Worm (Caenorhabditis elegans) whole organism, L2 larva: Measurements from ENCODE around the gene prx-1.

ENCODE experiments used
- C34F6.9 ChIP-seq: fragments of 150-350 bp; optimal IDR thresholded peaks from 2 replicates; lab custom pipeline; 2014; ENCODE audit warnings: missing biosample characterization, missing genetic modification characterization
- F13H6.1 ChIP-seq: sonication (generic microtip); optimal IDR thresholded peaks from 2 replicates; lab custom pipeline; 2016; ENCODE audit warnings: missing genetic modification characterization, missing compliant biosample characterization
- R02D3.7 ChIP-seq: fragments of 150-350 bp; optimal IDR thresholded peaks from 2 replicates; lab custom pipeline; 2014; ENCODE audit warnings: missing biosample characterization, missing genetic modification characterization
- Y55F3AM.14 ChIP-seq: fragments of 200-800 bp; sonication (Bioruptor generic); optimal IDR thresholded peaks from 2 replicates; lab custom pipeline; 2018; ENCODE audit warnings: mild to moderate bottlenecking, missing genetic modification characterization, missing compliant biosample characterization
- ZK546.5 ChIP-seq: sonication (generic microtip); optimal IDR thresholded peaks from 2 replicates; lab custom pipeline; 2017; ENCODE audit warnings: missing biosample characterization, missing genetic modification characterization
- alr-1 ChIP-seq: fragments of 150-350 bp; optimal IDR thresholded peaks from 2 replicates; lab custom pipeline; 2014; ENCODE audit warnings: missing biosample characterization, missing genetic modification characterization
- aly-2 ChIP-seq: fragments of 150-350 bp; optimal IDR thresholded peaks from 2 replicates; lab custom pipeline; 2014; ENCODE audit warnings: missing biosample characterization, missing genetic modification characterization
- ama-1 ChIP-seq: fragments of 150-350 bp; optimal IDR thresholded peaks from 2 replicates; lab custom pipeline; 2018; ENCODE audit warnings: inconsistent platforms
- blmp-1 ChIP-seq: sonication (generic microtip); optimal IDR thresholded peaks from 2 replicates; lab custom pipeline; 2017; ENCODE audit warnings: missing genetic modification characterization, mild to moderate bottlenecking, missing compliant biosample characterization, antibody characterized with exemption, moderate library complexity; ENCODE audit not compliant: insufficient read depth
- ceh-16 ChIP-seq: fragments of 150-350 bp; optimal IDR thresholded peaks from 2 replicates; lab custom pipeline; 2014; ENCODE audit warnings: missing biosample characterization, missing genetic modification characterization
- ceh-82 ChIP-seq: fragments of 150-350 bp; optimal IDR thresholded peaks from 2 replicates; lab custom pipeline; 2014; ENCODE audit warnings: missing biosample characterization, missing genetic modification characterization
- crh-2 ChIP-seq: sonication (generic microtip); optimal IDR thresholded peaks from 2 replicates; lab custom pipeline; 2017; ENCODE audit warnings: missing biosample characterization, missing genetic modification characterization
- dmd-4 ChIP-seq: sonication (generic microtip); optimal IDR thresholded peaks from 2 replicates; lab custom pipeline; 2017; ENCODE audit warnings: missing biosample characterization, missing genetic modification characterization
- egl-27 ChIP-seq: sonication (generic microtip); optimal IDR thresholded peaks from 3 replicates; lab custom pipeline; 2017; ENCODE audit warnings: missing biosample characterization, missing genetic modification reagents, missing genetic modification characterization
- elt-1 ChIP-seq: fragments of 150-350 bp; optimal IDR thresholded peaks from 2 replicates; lab custom pipeline; 2014; ENCODE audit warnings: missing biosample characterization, missing genetic modification characterization
- elt-3 ChIP-seq: sonication (generic microtip); optimal IDR thresholded peaks from 2 replicates; lab custom pipeline; 2017; ENCODE audit warnings: missing biosample characterization, missing genetic modification characterization
- fos-1 ChIP-seq: fragments of 150-350 bp; optimal IDR thresholded peaks from 2 replicates; lab custom pipeline; 2014; ENCODE audit warnings: missing biosample characterization, missing genetic modification characterization
- gmeb-1 ChIP-seq: fragments of 150-350 bp; optimal IDR thresholded peaks from 2 replicates; lab custom pipeline; 2014; ENCODE audit warnings: missing biosample characterization, missing genetic modification characterization
- lin-11 ChIP-seq: fragments of 150-350 bp; sonication (generic microtip); optimal IDR thresholded peaks from 2 replicates; lab custom pipeline; 2014; ENCODE audit warnings: missing biosample characterization, missing genetic modification characterization, inconsistent platforms, mixed read lengths
- lin-13 ChIP-seq: fragments of 150-350 bp; optimal IDR thresholded peaks from 2 replicates; lab custom pipeline; 2014; ENCODE audit warnings: missing biosample characterization, missing genetic modification reagents, missing genetic modification characterization
- lin-39 ChIP-seq: fragments of 150-350 bp; optimal IDR thresholded peaks from 2 replicates; lab custom pipeline; 2014; ENCODE audit warnings: missing biosample characterization, missing genetic modification reagents, missing genetic modification characterization
- lsy-2 ChIP-seq, 2 experiments: fragments of 150-350 bp in 1 of 2; sonication (generic microtip) in 1 of 2; optimal IDR thresholded peaks; 2 replicates each; lab custom pipeline; 2014 to 2017; ENCODE audit warnings: missing biosample characterization in 2 of 2, missing genetic modification characterization in 2 of 2
- mab-5 ChIP-seq: fragments of 150-350 bp; optimal IDR thresholded peaks from 2 replicates; lab custom pipeline; 2014; ENCODE audit warnings: missing biosample characterization, missing genetic modification characterization
- mbf-1 ChIP-seq: sonication (generic microtip); optimal IDR thresholded peaks from 2 replicates; lab custom pipeline; 2017; ENCODE audit warnings: missing biosample characterization, missing genetic modification characterization
- mdl-1 ChIP-seq, 2 experiments: fragments of 150-350 bp in 1 of 2; sonication (generic microtip) in 1 of 2; optimal IDR thresholded peaks; 2 replicates each; lab custom pipeline; 2017; ENCODE audit warnings: missing biosample characterization in 2 of 2, missing genetic modification characterization in 2 of 2
- nhr-10 ChIP-seq: sonication (generic microtip); optimal IDR thresholded peaks from 2 replicates; lab custom pipeline; 2017; ENCODE audit warnings: missing biosample characterization, missing genetic modification characterization
- nhr-11 ChIP-seq: fragments of 150-350 bp; optimal IDR thresholded peaks from 2 replicates; lab custom pipeline; 2014; ENCODE audit warnings: missing biosample characterization, missing genetic modification characterization
- nhr-12 ChIP-seq: fragments of 150-350 bp; optimal IDR thresholded peaks from 2 replicates; lab custom pipeline; 2014; ENCODE audit warnings: missing biosample characterization, missing genetic modification characterization
- nhr-129 ChIP-seq: fragments of 150-350 bp; optimal IDR thresholded peaks from 2 replicates; lab custom pipeline; 2014; ENCODE audit warnings: missing biosample characterization, missing genetic modification characterization
- nhr-21 ChIP-seq: fragments of 150-350 bp; optimal IDR thresholded peaks from 2 replicates; lab custom pipeline; 2014; ENCODE audit warnings: missing biosample characterization, missing genetic modification characterization
- nhr-23 ChIP-seq: fragments of 150-350 bp; optimal IDR thresholded peaks from 2 replicates; lab custom pipeline; 2014; ENCODE audit warnings: missing biosample characterization, missing genetic modification reagents, missing genetic modification characterization
- nhr-237 ChIP-seq: fragments of 150-350 bp; optimal IDR thresholded peaks from 2 replicates; lab custom pipeline; 2014; ENCODE audit warnings: missing biosample characterization, missing genetic modification characterization
- nhr-25 ChIP-seq: fragments of 150-350 bp; sonication (generic microtip); optimal IDR thresholded peaks from 3 replicates; lab custom pipeline; 2014; ENCODE audit warnings: missing biosample characterization, missing genetic modification characterization
- nhr-6 ChIP-seq: fragments of 150-350 bp; optimal IDR thresholded peaks from 2 replicates; lab custom pipeline; 2014; ENCODE audit warnings: missing biosample characterization, missing genetic modification characterization
- nhr-77 ChIP-seq: fragments of 150-350 bp; optimal IDR thresholded peaks from 2 replicates; lab custom pipeline; 2014; ENCODE audit warnings: missing biosample characterization, missing genetic modification characterization
- peb-1 ChIP-seq: fragments of 150-350 bp; optimal IDR thresholded peaks from 2 replicates; lab custom pipeline; 2014; ENCODE audit warnings: missing biosample characterization, missing genetic modification characterization
- sem-4 ChIP-seq: fragments of 150-350 bp; optimal IDR thresholded peaks from 2 replicates; lab custom pipeline; 2014; ENCODE audit warnings: missing biosample characterization, missing genetic modification reagents, missing genetic modification characterization
- skn-1 ChIP-seq: sonication (generic microtip); optimal IDR thresholded peaks from 2 replicates; lab custom pipeline; 2017; ENCODE audit warnings: missing biosample characterization, missing genetic modification characterization
- sma-3 ChIP-seq: sonication (generic microtip); optimal IDR thresholded peaks from 2 replicates; lab custom pipeline; 2016; ENCODE audit warnings: missing genetic modification reagents, missing genetic modification characterization, missing compliant biosample characterization
- sma-9 ChIP-seq, 2 experiments: fragments of 150-350 bp in 1 of 2; sonication (generic microtip) in 1 of 2; optimal IDR thresholded peaks; 2 replicates each; lab custom pipeline; 2014 to 2016; ENCODE audit warnings: missing genetic modification characterization in 2 of 2, mild to moderate bottlenecking in 1 of 2, missing biosample characterization in 1 of 2, missing compliant biosample characterization in 1 of 2, missing genetic modification reagents in 1 of 2, moderate library complexity in 1 of 2
- snpc-4 ChIP-seq: fragments of 150-350 bp; optimal IDR thresholded peaks from 2 replicates; lab custom pipeline; 2014; ENCODE audit warnings: missing biosample characterization, missing genetic modification characterization
- unc-39 ChIP-seq: fragments of 150-350 bp; optimal IDR thresholded peaks from 2 replicates; lab custom pipeline; 2014; ENCODE audit warnings: missing biosample characterization, missing genetic modification characterization
- unc-55 ChIP-seq: fragments of 150-350 bp; sonication (generic microtip); optimal IDR thresholded peaks from 3 replicates; lab custom pipeline; 2014; ENCODE audit warnings: missing biosample characterization, missing genetic modification reagents, missing genetic modification characterization
- unc-62 ChIP-seq: fragments of 150-350 bp; optimal IDR thresholded peaks from 2 replicates; lab custom pipeline; 2014; ENCODE audit warnings: missing biosample characterization, missing genetic modification reagents, missing genetic modification characterization
- zag-1 ChIP-seq: fragments of 150-350 bp; optimal IDR thresholded peaks from 2 replicates; lab custom pipeline; 2014; ENCODE audit warnings: missing biosample characterization, missing genetic modification characterization
- ztf-1 ChIP-seq: fragments of 200-800 bp; sonication (Bioruptor generic); conservative IDR thresholded peaks from 2 replicates; pipeline ENCODE4 v1.3.6; 2022; ENCODE audit warnings: missing genetic modification characterization, missing compliant biosample characterization
- ztf-11 ChIP-seq: sonication (generic microtip); optimal IDR thresholded peaks from 2 replicates; lab custom pipeline; 2017; ENCODE audit warnings: missing biosample characterization, missing genetic modification characterization
- ztf-4 ChIP-seq: fragments of 150-350 bp; optimal IDR thresholded peaks from 2 replicates; lab custom pipeline; 2014; ENCODE audit warnings: missing biosample characterization, missing genetic modification characterization

Gene prx-1

ce11 chrX:14296559-14296958 lies 17.2 kb upstream of the prx-1 start, which contains the start of gene madd-3:
Gene madd-3 (minus strand): TSS chrX:14296659.
- no peak for TF ChIP-seq nhr-12 (tag; lab: Kevin White, UChicago)
- no peak for TF ChIP-seq elt-3 (tag; lab: Kevin White, UChicago)
- TF ChIP-seq alr-1 (tag; lab: Kevin White, UChicago): no peak
- no peak for TF ChIP-seq unc-39
- no peak for TF ChIP-seq F13H6.1 (tag; lab: Kevin White, UChicago)
- TF ChIP-seq ztf-1 (GFP tag; lab: Robert Waterston, UW): no peak
- TF ChIP-seq mab-5 (tag; lab: Kevin White, UChicago): no peak

- TF ChIP-seq zag-1 (tag; lab: Kevin White, UChicago): peak; percentile 46
- TF ChIP-seq ztf-1 (GFP tag; lab: Robert Waterston, UW): no peak
- no peak for TF ChIP-seq dmd-4 (tag; lab: Kevin White, UChicago)
- no peak for TF ChIP-seq ZK546.5
- peak; percentile 43 for TF ChIP-seq sma-3 (GFP tag; lab: Kevin White, UChicago)
- peak; percentile 83 for TF ChIP-seq unc-55 (GFP tag; lab: Kevin White, UChicago)
- peak; percentile 78 for TF ChIP-seq lin-13 (GFP tag; lab: Kevin White, UChicago)
- TF ChIP-seq mab-5 (tag; lab: Kevin White, UChicago): peak; percentile 44
- no peak for TF ChIP-seq unc-39
- TF ChIP-seq nhr-12 (tag; lab: Kevin White, UChicago): no peak
- TF ChIP-seq peb-1 (tag; lab: Kevin White, UChicago): peak; percentile 80
- TF ChIP-seq elt-3 (tag; lab: Kevin White, UChicago): no peak
- no peak for TF ChIP-seq elt-1 (tag; lab: Kevin White, UChicago)
- TF ChIP-seq nhr-25 (tag; lab: Kevin White, UChicago): peak; percentile 52
- TF ChIP-seq ztf-11 (tag; lab: Kevin White, UChicago): no peak
- TF ChIP-seq ceh-16 (tag; lab: Kevin White, UChicago): no peak
- TF ChIP-seq ztf-4 (tag; lab: Kevin White, UChicago): peak; percentile 28
- TF ChIP-seq aly-2 (tag; lab: Kevin White, UChicago): no peak
- no peak for TF ChIP-seq unc-62 (GFP tag; lab: Kevin White, UChicago)
- no peak for TF ChIP-seq ceh-82 (tag; lab: Kevin White, UChicago)
- peak; percentile 91 for TF ChIP-seq nhr-129 (tag; lab: Kevin White, UChicago)
- no peak for TF ChIP-seq nhr-21
- TF ChIP-seq sem-4 (tag; lab: Kevin White, UChicago): peak; percentile 47
- no peak for TF ChIP-seq skn-1 (tag; lab: Kevin White, UChicago)
- TF ChIP-seq fos-1 (tag; lab: Kevin White, UChicago): peak; percentile 13
- peak; percentile 83 for TF ChIP-seq crh-2 (tag; lab: Kevin White, UChicago)
- no peak for TF ChIP-seq nhr-11
- peak; percentile 89 for TF ChIP-seq F13H6.1 (tag; lab: Kevin White, UChicago)
- no peak for TF ChIP-seq lin-39
- TF ChIP-seq lin-11: peak; percentile 25
- TF ChIP-seq C34F6.9: peak; percentile 87
- TF ChIP-seq ama-1 (lab: Kevin White, UChicago): no peak
- no peak for TF ChIP-seq R02D3.7 (tag; lab: Kevin White, UChicago)
- peak; percentile 62 for TF ChIP-seq egl-27
- peak in 1 of 2 experiments; percentile 67 for TF ChIP-seq lsy-2 (tag; optimal IDR thresholded peaks at IDR 0.05; lab: Kevin White, UChicago)
- peak; percentile 35 to 50 for TF ChIP-seq mdl-1 (tag; optimal IDR thresholded peaks at IDR 0.05; lab: Kevin White, UChicago)
- no peak for TF ChIP-seq nhr-77
- TF ChIP-seq snpc-4 (tag; lab: Kevin White, UChicago): peak; percentile 55
- no peak for TF ChIP-seq nhr-237 (tag; lab: Kevin White, UChicago)
- TF ChIP-seq alr-1 (tag; lab: Kevin White, UChicago): no peak
- no peak for TF ChIP-seq nhr-23 (tag; lab: Kevin White, UChicago)
- TF ChIP-seq nhr-10 (tag; lab: Kevin White, UChicago): no peak
- TF ChIP-seq gmeb-1 (tag; lab: Kevin White, UChicago): peak; percentile 63
- peak; percentile 79 for TF ChIP-seq sma-9 (GFP tag; optimal IDR thresholded peaks at IDR 0.05; lab: Kevin White, UChicago)
- no peak for TF ChIP-seq sma-9 (tag; optimal IDR thresholded peaks at IDR 0.05; lab: Kevin White, UChicago)
- TF ChIP-seq mbf-1 (tag; lab: Kevin White, UChicago): no peak
- TF ChIP-seq blmp-1 (tag; lab: Kevin White, UChicago): no peak
- TF ChIP-seq Y55F3AM.14 (GFP tag; lab: Kevin White, UChicago): no peak
- TF ChIP-seq nhr-6: no peak
Observed at ce11 chrX:14297209-14297608, 16.5 kb upstream of the prx-1 start.
